Worm (Caenorhabditis elegans) whole organism, L4 larva: ENCODE measurements around the gene arrd-1.

Experiments
- ceh-44 ChIP-seq: fragments of 200-800 bp; sonication (Bioruptor generic); IDR thresholded peaks from 2 replicates; pipeline ENCODE4 v1.3.6; 2022; ENCODE audit warnings: missing genetic modification reagents, missing genetic modification characterization, missing compliant biosample characterization
- ceh-82 ChIP-seq: sonication (generic microtip); optimal IDR thresholded peaks from 2 replicates; lab custom pipeline; 2017; ENCODE audit warnings: missing biosample characterization, missing genetic modification characterization
- daf-12 ChIP-seq: fragments of 150-350 bp; optimal IDR thresholded peaks from 2 replicates; lab custom pipeline; 2014; ENCODE audit warnings: missing biosample characterization, missing genetic modification reagents, missing genetic modification characterization
- egl-27 ChIP-seq: sonication (generic microtip); optimal IDR thresholded peaks from 3 replicates; lab custom pipeline; 2017; ENCODE audit warnings: missing biosample characterization, missing genetic modification reagents, missing genetic modification characterization
- fos-1 ChIP-seq: fragments of 150-350 bp; optimal IDR thresholded peaks from 2 replicates; lab custom pipeline; 2014; ENCODE audit warnings: missing biosample characterization, missing genetic modification characterization
- hlh-11 ChIP-seq: fragments of 200-800 bp; sonication (Bioruptor generic); optimal IDR thresholded peaks from 2 replicates; lab custom pipeline; 2018; ENCODE audit warnings: mild to moderate bottlenecking, missing genetic modification characterization, missing compliant biosample characterization
- jun-1 ChIP-seq: fragments of 150-350 bp; optimal IDR thresholded peaks from 2 replicates; lab custom pipeline; 2014; ENCODE audit warnings: missing biosample characterization, missing genetic modification reagents, missing genetic modification characterization
- lsy-2 ChIP-seq, 2 experiments: fragments of 150-350 bp in 1 of 2; sonication (generic microtip) in 1 of 2; optimal IDR thresholded peaks; 2 replicates each; lab custom pipeline; 2014 to 2017; ENCODE audit warnings: missing biosample characterization in 2 of 2, missing genetic modification characterization in 2 of 2
- nhr-25 ChIP-seq: sonication (generic microtip); optimal IDR thresholded peaks from 2 replicates; lab custom pipeline; 2017; ENCODE audit warnings: missing genetic modification characterization, mild to moderate bottlenecking, missing compliant biosample characterization, antibody characterized with exemption, moderate library complexity, borderline replicate concordance; ENCODE audit not compliant: insufficient read depth
- pha-4 ChIP-seq, 2 experiments: fragments of 150-350 bp in 1 of 2; fragments of 200-800 bp in 1 of 2; sonication (Bioruptor generic) in 1 of 2; IDR thresholded peaks in 1 of 2; optimal IDR thresholded peaks in 1 of 2; 2 replicates each; pipeline versions ENCODE4 v1.3.6 to Lab custom; 2014 to 2022; ENCODE audit warnings: missing genetic modification characterization in 2 of 2, missing genetic modification reagents in 2 of 2, missing biosample characterization in 1 of 2, missing compliant biosample characterization in 1 of 2
- skn-1 ChIP-seq: fragments of 150-350 bp; optimal IDR thresholded peaks from 2 replicates; lab custom pipeline; 2014; ENCODE audit warnings: missing biosample characterization, missing genetic modification characterization
- snpc-4 ChIP-seq: fragments of 150-350 bp; optimal IDR thresholded peaks from 2 replicates; lab custom pipeline; 2014; ENCODE audit warnings: missing biosample characterization, missing genetic modification characterization
- ztf-11 ChIP-seq: fragments of 150-350 bp; optimal IDR thresholded peaks from 2 replicates; lab custom pipeline; 2014; ENCODE audit warnings: missing biosample characterization, missing genetic modification characterization

DNA sequence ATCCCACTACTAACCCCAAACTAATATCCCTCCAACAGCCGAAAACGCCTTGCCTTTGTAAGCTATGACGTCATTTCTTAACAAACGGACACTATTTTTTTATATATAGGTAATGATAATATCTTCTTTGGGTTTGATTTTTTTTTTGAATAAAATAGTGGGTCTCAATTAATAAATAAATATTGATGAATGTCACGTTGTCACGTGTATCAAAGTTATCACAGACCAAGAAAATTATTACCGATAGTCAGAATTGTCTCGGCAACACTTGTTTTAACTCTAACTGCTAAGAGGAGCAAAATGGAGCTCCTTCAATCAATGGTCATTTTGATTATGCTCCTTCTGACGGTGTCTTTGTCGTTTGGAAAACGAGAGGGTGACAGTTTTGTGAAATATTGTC, 6.7 kb downstream of the arrd-1 start, which contains the start of gene T04B8.1:
- TF ChIP-seq ceh-82 (tag; lab: Kevin White, UChicago) (no peak), snpc-4 (tag; lab: Kevin White, UChicago) (no peak), ceh-44 (GFP tag; lab: Robert Waterston, UW) (no peak), hlh-11 (tag; lab: Kevin White, UChicago) (no peak), daf-12 (tag; lab: Kevin White, UChicago) (no peak), lsy-2 (tag; optimal IDR thresholded peaks at IDR 0.05; lab: Kevin White, UChicago) (no peak), jun-1 (tag; lab: Kevin White, UChicago) (no peak), fos-1 (tag; lab: Kevin White, UChicago) (no peak), skn-1 (tag; lab: Kevin White, UChicago) (no peak), egl-27 (no peak), nhr-25 (tag; lab: Kevin White, UChicago) (no peak), ztf-11 (tag; lab: Kevin White, UChicago) (no peak), pha-4 (GFP tag; IDR thresholded peaks at IDR 0.05; lab: Robert Waterston, UW) (no peak), pha-4 (tag; optimal IDR thresholded peaks at IDR 0.05; lab: Kevin White, UChicago) (no peak)
